Fruit fly (Drosophila melanogaster): ENCODE measurements around the gene CYLD.

Gene CYLD

DNA sequence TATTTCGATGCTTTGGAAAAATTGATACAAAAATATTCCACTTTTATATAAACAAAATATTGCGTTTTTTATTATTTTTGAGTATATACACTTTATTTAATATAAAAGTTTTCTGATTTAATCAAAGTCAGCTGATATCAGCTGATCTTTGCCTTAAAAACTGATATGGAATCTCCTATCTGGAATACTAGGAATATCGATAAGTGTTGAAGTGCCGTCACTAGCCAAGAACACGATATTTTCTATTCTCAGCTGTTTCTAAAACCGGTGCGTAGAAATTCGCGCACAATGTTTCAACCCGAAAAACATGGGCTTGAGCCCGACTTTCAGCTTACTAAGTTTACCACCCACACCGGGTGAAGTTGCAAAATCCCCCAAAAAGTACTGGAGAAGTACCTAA lies 42.8 kb upstream of the CYLD start, which contains the start of gene Sps2:
TSS of gene Sps2 (plus strand) at position 124 of the 400 bp plus-strand sequence.
- peak; percentile 24 for TF ChIP-seq h (GFP tag; optimal IDR thresholded peaks at IDR 0.05)
- TF ChIP-seq Dfd (GFP tag; optimal IDR thresholded peaks at IDR 0.05) = no peak
- TF ChIP-seq Sp1 (GFP tag; optimal IDR thresholded peaks at IDR 0.05) = no peak
- TF ChIP-seq brk (GFP tag; optimal IDR thresholded peaks at IDR 0.05) = peak; percentile 18
- TF ChIP-seq Hnf4 (GFP tag; optimal IDR thresholded peaks at IDR 0.05) = peak; percentile 10
- TF ChIP-seq fru (GFP tag; optimal IDR thresholded peaks at IDR 0.05) = peak; percentile 10

DNA sequence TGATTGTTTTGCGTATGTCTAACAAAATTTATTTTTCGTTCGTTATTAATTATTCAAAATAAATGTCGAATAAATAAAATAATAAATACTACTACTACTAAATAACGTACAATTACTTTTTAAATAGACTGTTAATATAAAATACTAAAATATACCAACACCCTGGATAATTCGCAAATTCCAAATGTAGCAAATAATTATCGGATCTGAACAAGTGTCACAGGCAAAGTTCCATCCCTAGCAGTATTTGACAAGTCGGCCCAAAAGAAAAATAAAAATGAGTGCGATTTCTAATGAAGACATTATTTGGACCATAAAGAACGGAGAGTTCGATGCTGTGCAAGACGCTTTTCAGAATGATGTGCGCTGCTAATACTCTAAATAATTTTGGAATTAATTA lies 41.8 kb upstream of the CYLD start, which contains the start of gene CG31715:
TSS of gene CG31715 (plus strand) at position 212 of the 400 bp plus-strand sequence.
- TF ChIP-seq CrebA (GFP tag; optimal IDR thresholded peaks at IDR 0.05; ENCODE audit: borderline replicate concordance) (no peak), sv (GFP tag; optimal IDR thresholded peaks at IDR 0.05) (no peak), Hnf4 (GFP tag; optimal IDR thresholded peaks at IDR 0.05) (peak; percentile 21), br (GFP tag; optimal IDR thresholded peaks at IDR 0.05) (no peak), dl (GFP tag; optimal IDR thresholded peaks at IDR 0.05; ENCODE audit: insufficient read depth in 1 of 2, partially characterized antibody in 2 of 2) (no peak), dsf (GFP tag; optimal IDR thresholded peaks at IDR 0.05; ENCODE audit: borderline replicate concordance) (peak; percentile 9), fru (GFP tag; optimal IDR thresholded peaks at IDR 0.05) (no peak), CG32264 (GFP tag; optimal IDR thresholded peaks at IDR 0.05) (no peak), Hr78 (GFP tag; optimal IDR thresholded peaks at IDR 0.05) (no peak), jim (GFP tag; optimal IDR thresholded peaks at IDR 0.05) (no peak), N (GFP tag; optimal IDR thresholded peaks at IDR 0.05) (no peak), foxo (GFP tag; optimal IDR thresholded peaks at IDR 0.05) (peak in 1 of 2 experiments; percentile 48), woc (GFP tag; optimal IDR thresholded peaks at IDR 0.05) (peak; percentile 35), Mio (GFP tag; optimal IDR thresholded peaks at IDR 0.05) (no peak), Jra (GFP tag; optimal IDR thresholded peaks at IDR 0.05) (no peak), Hr83 (GFP tag; optimal IDR thresholded peaks at IDR 0.05; ENCODE audit: poor library complexity, severe bottlenecking) (peak; percentile 32), CG9705 (GFP tag; optimal IDR thresholded peaks at IDR 0.05) (no peak), Myc (optimal IDR thresholded peaks at IDR 0.05) (no peak), lola (GFP tag; optimal IDR thresholded peaks at IDR 0.05) (no peak), GATAd (GFP tag; optimal IDR thresholded peaks at IDR 0.05) (no peak), psq (GFP tag; optimal IDR thresholded peaks at IDR 0.05) (peak; percentile 13), Abd-B (GFP tag; optimal IDR thresholded peaks at IDR 0.05) (no peak), ey (GFP tag; optimal IDR thresholded peaks at IDR 0.05) (peak; percentile 9), Rel (GFP tag; optimal IDR thresholded peaks at IDR 0.05) (no peak), Rel (tag; optimal IDR thresholded peaks at IDR 0.05) (no peak), sage (GFP tag; optimal IDR thresholded peaks at IDR 0.05) (no peak), HLH106 (tag; optimal IDR thresholded peaks at IDR 0.05) (peak; percentile 6), Dfd (GFP tag; optimal IDR thresholded peaks at IDR 0.05) (no peak), dmrt93B (GFP tag; optimal IDR thresholded peaks at IDR 0.05) (no peak), h (GFP tag; optimal IDR thresholded peaks at IDR 0.05) (peak; percentile 20), brk (GFP tag; optimal IDR thresholded peaks at IDR 0.05) (peak; percentile 60), rgr (GFP tag; optimal IDR thresholded peaks at IDR 0.05) (peak; percentile 64), tai (GFP tag; optimal IDR thresholded peaks at IDR 0.05) (no peak), OdsH (GFP tag; optimal IDR thresholded peaks at IDR 0.05) (no peak), Vsx2 (GFP tag; optimal IDR thresholded peaks at IDR 0.05; ENCODE audit: partially characterized antibody) (no peak), Sp1 (GFP tag; optimal IDR thresholded peaks at IDR 0.05) (no peak), usp (GFP tag; optimal IDR thresholded peaks at IDR 0.05) (no peak), pan (optimal IDR thresholded peaks at IDR 0.05) (no peak), Dif (GFP tag; optimal IDR thresholded peaks at IDR 0.05; ENCODE audit: partially characterized antibody) (no peak)

DNA sequence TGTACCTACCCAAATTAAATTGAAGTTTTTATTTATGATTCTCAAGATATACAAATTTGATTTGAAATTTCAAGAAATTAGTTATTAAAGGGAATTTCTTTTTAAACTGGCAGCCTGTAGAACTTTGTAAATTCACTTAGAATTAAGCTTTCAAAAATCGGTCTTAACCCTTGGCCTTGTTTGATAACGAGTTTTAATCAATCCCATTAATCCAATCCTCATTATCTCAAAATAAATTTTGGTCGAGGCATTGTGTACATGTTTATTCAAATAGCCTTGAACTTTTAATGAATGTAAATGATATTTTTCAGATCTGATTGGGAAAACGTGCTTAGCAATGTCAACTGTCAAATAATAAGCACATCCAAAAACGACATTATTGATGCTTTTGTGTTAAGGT lies 40.2 kb upstream of the CYLD start:
- TF ChIP-seq CrebA (GFP tag; optimal IDR thresholded peaks at IDR 0.05; ENCODE audit: borderline replicate concordance) = no peak
